Fruit fly (Drosophila melanogaster): Measurements from ENCODE around the gene CG9259.

Gene CG9259

DNA sequence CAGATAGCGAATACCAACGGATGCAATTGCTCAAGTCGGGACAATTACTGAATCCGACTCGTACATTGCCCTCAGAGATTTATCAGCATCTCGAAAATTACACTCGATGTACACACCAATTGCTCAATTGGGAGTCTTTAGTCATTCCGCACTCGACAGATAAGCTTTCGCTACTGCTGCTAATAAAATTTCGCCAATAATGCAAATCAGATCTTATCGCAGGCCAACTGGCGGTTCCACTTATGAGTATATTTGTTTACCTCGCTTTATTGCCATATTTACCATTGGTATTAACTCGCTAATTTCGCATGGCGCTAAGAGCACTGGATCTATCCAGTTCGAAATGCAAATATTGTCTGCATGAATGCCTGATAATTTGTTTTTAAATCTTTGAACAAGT is 24.4 kb downstream of the CG9259 start:
- no peak for TF ChIP-seq noc (tag; optimal IDR thresholded peaks at IDR 0.05)

DNA sequence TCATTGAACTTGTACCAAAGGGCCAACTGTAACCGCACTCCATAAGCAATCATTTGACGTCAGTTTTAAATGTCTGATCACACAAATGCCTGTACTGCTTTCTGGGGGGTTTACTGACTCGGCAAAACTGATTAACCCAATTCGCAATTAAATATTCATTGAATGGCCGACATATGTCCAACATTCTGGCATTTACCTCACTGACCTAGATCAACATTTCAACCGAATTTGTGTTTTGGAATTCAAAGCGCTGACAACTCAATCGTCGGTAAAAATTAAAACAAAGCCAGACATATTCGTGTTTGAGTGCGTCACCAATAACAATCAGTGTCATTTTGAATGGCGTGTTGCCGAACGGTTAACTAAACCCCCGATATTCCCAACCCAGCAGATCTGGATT is 26.5 kb downstream of the CG9259 start:
- no peak for TF ChIP-seq noc (tag; optimal IDR thresholded peaks at IDR 0.05)

DNA sequence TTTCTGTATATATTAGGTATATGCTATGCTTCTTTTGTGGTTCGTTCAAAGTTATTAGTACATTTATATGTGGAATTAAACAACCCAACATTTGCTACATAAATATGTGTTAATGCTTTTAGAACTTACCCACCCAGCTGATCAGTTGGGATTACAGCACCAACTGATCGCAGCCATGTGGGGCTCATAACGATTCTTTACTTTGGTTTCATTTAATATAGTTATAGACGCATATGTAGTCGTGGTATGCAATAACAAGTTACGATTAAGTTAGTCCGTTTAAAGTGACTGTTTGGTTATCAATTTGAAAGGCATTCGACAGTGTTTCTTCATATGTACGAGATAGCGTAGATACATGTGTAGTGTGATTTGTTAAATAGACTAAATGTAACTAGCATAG is 46.6 kb downstream of the CG9259 start:
- TF ChIP-seq noc (tag; optimal IDR thresholded peaks at IDR 0.05) = no peak
